Fruit fly (Drosophila melanogaster) whole organism, embryonic: ENCODE results near the gene Idua.
A peak's percentile ranks its signal among the peaks of the same experiment; 100 is the strongest.

Source experiments
- ATbp ChIP-seq: fragments of 200-800 bp; sonication (Bioruptor generic); optimal IDR thresholded peaks from 2 replicates; lab custom pipeline; 2017; ENCODE audit warnings: missing biosample characterization, mild to moderate bottlenecking, missing genetic modification characterization, missing genetic modification reagents
- B-H1 ChIP-seq: fragments of 200-800 bp; sonication (Bioruptor generic); IDR thresholded peaks from 3 replicates; pipeline ENCODE4 v1.3.6; 2022; ENCODE audit warnings: missing biosample characterization, missing genetic modification characterization
- Bgb ChIP-seq: fragments of 200-800 bp; sonication (Bioruptor generic); IDR thresholded peaks from 2 replicates; pipeline ENCODE4 v1.3.6; 2022; ENCODE audit warnings: missing biosample characterization, missing genetic modification characterization; ENCODE audit not compliant: partially characterized antibody
- CG10267 ChIP-seq: fragments of 200-800 bp; sonication (Bioruptor generic); optimal IDR thresholded peaks from 2 replicates; lab custom pipeline; 2018; ENCODE audit warnings: missing biosample characterization, mild to moderate bottlenecking, missing genetic modification characterization, moderate library complexity
- CG10321 ChIP-seq: fragments of 200-800 bp; sonication (Bioruptor generic); IDR thresholded peaks from 2 replicates; pipeline ENCODE4 v1.3.6; 2022; ENCODE audit warnings: missing biosample characterization, missing genetic modification characterization
- CG10654 ChIP-seq: fragments of 200-800 bp; sonication (Bioruptor generic); optimal IDR thresholded peaks from 2 replicates; lab custom pipeline; 2016; ENCODE audit warnings: missing biosample characterization, missing genetic modification characterization
- CG10959 ChIP-seq: fragments of 200-800 bp; sonication (Bioruptor generic); IDR thresholded peaks from 2 replicates; pipeline ENCODE4 v1.3.6; 2022; ENCODE audit warnings: missing biosample characterization, missing genetic modification characterization
- CG11696 ChIP-seq: fragments of 200-800 bp; sonication (Bioruptor generic); IDR thresholded peaks from 2 replicates; pipeline ENCODE4 v1.3.6; 2022; ENCODE audit warnings: missing biosample characterization, missing genetic modification characterization
- CG12219 ChIP-seq: fragments of 200-800 bp; sonication (Bioruptor generic); optimal IDR thresholded peaks from 3 replicates; lab custom pipeline; 2018; ENCODE audit warnings: missing biosample characterization, mild to moderate bottlenecking, missing genetic modification characterization
- CG12769 ChIP-seq: fragments of 200-800 bp; sonication (Bioruptor generic); optimal IDR thresholded peaks from 2 replicates; lab custom pipeline; 2019; ENCODE audit warnings: missing biosample characterization, mild to moderate bottlenecking, missing genetic modification characterization, moderate library complexity
- CG13123 ChIP-seq: fragments of 200-800 bp; sonication (Bioruptor generic); optimal IDR thresholded peaks from 2 replicates; lab custom pipeline; 2016; ENCODE audit warnings: missing biosample characterization, missing genetic modification characterization
- CG15696 ChIP-seq: fragments of 200-800 bp; sonication (Bioruptor generic); optimal IDR thresholded peaks from 2 replicates; lab custom pipeline; 2019; ENCODE audit warnings: missing biosample characterization, mild to moderate bottlenecking, missing genetic modification characterization, moderate library complexity
- CG16815 ChIP-seq: fragments of 200-800 bp; sonication (Bioruptor generic); optimal IDR thresholded peaks from 3 replicates; lab custom pipeline; 2017; ENCODE audit warnings: missing biosample characterization, mild to moderate bottlenecking, missing genetic modification characterization
- CG16863 ChIP-seq: fragments of 200-800 bp; sonication (Bioruptor generic); optimal IDR thresholded peaks from 3 replicates; lab custom pipeline; 2016; ENCODE audit warnings: missing biosample characterization, missing genetic modification characterization
- CG17568 ChIP-seq: fragments of 200-800 bp; sonication (Bioruptor generic); optimal IDR thresholded peaks from 2 replicates; lab custom pipeline; 2018; ENCODE audit warnings: missing biosample characterization, mild to moderate bottlenecking, missing genetic modification characterization, moderate library complexity
- CG30020 ChIP-seq: fragments of 200-800 bp; optimal IDR thresholded peaks from 2 replicates; lab custom pipeline; 2019; ENCODE audit warnings: missing biosample characterization, mild to moderate bottlenecking, missing genetic modification characterization, moderate library complexity
- CG30431 ChIP-seq: fragments of 200-800 bp; sonication (Bioruptor generic); optimal IDR thresholded peaks from 2 replicates; lab custom pipeline; 2017; ENCODE audit warnings: missing biosample characterization, missing genetic modification characterization
- CG6765 ChIP-seq: fragments of 200-800 bp; sonication (Bioruptor generic); optimal IDR thresholded peaks from 3 replicates; lab custom pipeline; 2017; ENCODE audit warnings: missing biosample characterization, mild to moderate bottlenecking, missing genetic modification characterization
- CG6791 ChIP-seq: fragments of 200-800 bp; sonication (Bioruptor generic); IDR thresholded peaks from 3 replicates; pipeline ENCODE4 v1.3.6; 2022; ENCODE audit warnings: missing biosample characterization, missing genetic modification characterization; ENCODE audit not compliant: partially characterized antibody
- CG7357 ChIP-seq: fragments of 200-800 bp; sonication (Bioruptor generic); IDR thresholded peaks from 3 replicates; pipeline ENCODE4 v1.3.6; 2022; ENCODE audit warnings: missing biosample characterization, missing genetic modification characterization
- CG8765 ChIP-seq: fragments of 200-800 bp; sonication (Bioruptor generic); IDR thresholded peaks from 2 replicates; pipeline ENCODE4 v1.3.6; 2022; ENCODE audit warnings: missing biosample characterization, missing genetic modification characterization
- CG9437 ChIP-seq: fragments of 200-800 bp; sonication (Bioruptor generic); optimal IDR thresholded peaks from 2 replicates; lab custom pipeline; 2018; ENCODE audit warnings: missing biosample characterization, mild to moderate bottlenecking, missing genetic modification characterization
- CHES-1-like ChIP-seq: fragments of 200-800 bp; sonication (Bioruptor generic); optimal IDR thresholded peaks from 2 replicates; lab custom pipeline; 2016; ENCODE audit warnings: missing biosample characterization, missing genetic modification characterization
- HHEX ChIP-seq: fragments of 200-800 bp; sonication (Bioruptor generic); optimal IDR thresholded peaks from 3 replicates; lab custom pipeline; 2017; ENCODE audit warnings: missing biosample characterization, mild to moderate bottlenecking, missing genetic modification characterization, missing genetic modification reagents
- Hmr ChIP-seq: fragments of 200-800 bp; sonication (Bioruptor generic); optimal IDR thresholded peaks from 3 replicates; lab custom pipeline; 2017; ENCODE audit warnings: mild to moderate bottlenecking, missing biosample characterization, missing genetic modification reagents, missing genetic modification characterization
- Mad ChIP-seq: fragments of 200-800 bp; sonication (Bioruptor generic); optimal IDR thresholded peaks from 2 replicates; lab custom pipeline; 2016; ENCODE audit warnings: missing biosample characterization, missing genetic modification characterization
- Max ChIP-seq: fragments of 200-800 bp; sonication (Bioruptor generic); optimal IDR thresholded peaks from 2 replicates; lab custom pipeline; 2016; ENCODE audit warnings: missing biosample characterization, mild to moderate bottlenecking, missing genetic modification characterization
- NC2α ChIP-seq: fragments of 200-800 bp; sonication (Bioruptor generic); optimal IDR thresholded peaks from 2 replicates; lab custom pipeline; 2016; ENCODE audit warnings: missing biosample characterization, missing genetic modification characterization
- Optix ChIP-seq: fragments of 200-800 bp; sonication (Bioruptor generic); IDR thresholded peaks from 3 replicates; pipeline ENCODE4 v1.3.6; 2022; ENCODE audit warnings: missing biosample characterization, missing genetic modification characterization
- Spps ChIP-seq: fragments of 200-800 bp; sonication (Bioruptor generic); optimal IDR thresholded peaks from 2 replicates; lab custom pipeline; 2018; ENCODE audit warnings: missing biosample characterization, mild to moderate bottlenecking, missing genetic modification characterization
- Trl ChIP-seq, 3 experiments: fragments of >200 bp in 2 of 3; fragments of 200-800 bp in 1 of 3; sonication (Bioruptor generic) in 1 of 3; optimal IDR thresholded peaks; 2 replicates in 1 of 3; 3 replicates in 2 of 3; lab custom pipeline; 2016 to 2017; ENCODE audit warnings: missing biosample characterization in 1 of 3, missing genetic modification characterization in 1 of 3
- abd-A ChIP-seq: fragments of 200-800 bp; sonication (Bioruptor generic); optimal IDR thresholded peaks from 3 replicates; lab custom pipeline; 2019; ENCODE audit warnings: missing biosample characterization, mild to moderate bottlenecking, missing genetic modification characterization, moderate library complexity
- ac ChIP-seq: fragments of 200-800 bp; sonication (Bioruptor generic); optimal IDR thresholded peaks from 3 replicates; lab custom pipeline; 2017; ENCODE audit warnings: missing biosample characterization, mild to moderate bottlenecking, missing genetic modification characterization
- ap ChIP-seq: fragments of 200-800 bp; sonication (Bioruptor generic); IDR thresholded peaks from 2 replicates; pipeline ENCODE4 v1.3.6; 2022; ENCODE audit warnings: missing biosample characterization, missing genetic modification characterization
- az2 ChIP-seq: fragments of 200-800 bp; sonication (Bioruptor generic); optimal IDR thresholded peaks from 3 replicates; lab custom pipeline; 2016; ENCODE audit warnings: missing biosample characterization, missing genetic modification characterization
- bbx ChIP-seq: fragments of 200-800 bp; sonication (Bioruptor generic); IDR thresholded peaks from 2 replicates; pipeline ENCODE4 v1.3.6; 2022; ENCODE audit warnings: missing biosample characterization, missing genetic modification characterization; ENCODE audit not compliant: partially characterized antibody
- ci ChIP-seq: fragments of 200-800 bp; sonication (Bioruptor generic); IDR thresholded peaks from 3 replicates; pipeline ENCODE4 v1.3.6; 2022; ENCODE audit warnings: missing biosample characterization, missing genetic modification characterization
- disco-r ChIP-seq: fragments of 200-800 bp; sonication (Bioruptor generic); optimal IDR thresholded peaks from 2 replicates; lab custom pipeline; 2016; ENCODE audit warnings: missing biosample characterization, missing genetic modification characterization
- dm ChIP-seq: fragments of 200-800 bp; sonication (Bioruptor generic); optimal IDR thresholded peaks from 3 replicates; lab custom pipeline; 2016; ENCODE audit warnings: missing biosample characterization, missing genetic modification characterization
- gfzf ChIP-seq: fragments of 200-800 bp; sonication (Bioruptor generic); optimal IDR thresholded peaks from 2 replicates; lab custom pipeline; 2016; ENCODE audit warnings: missing biosample characterization, mild to moderate bottlenecking, missing genetic modification characterization, moderate library complexity
- nerfin-1 ChIP-seq: fragments of 200-800 bp; sonication (Bioruptor generic); optimal IDR thresholded peaks from 3 replicates; lab custom pipeline; 2019; ENCODE audit warnings: missing biosample characterization, mild to moderate bottlenecking, missing genetic modification characterization, moderate library complexity
- pan ChIP-seq, 4 experiments: fragments of >200 bp in 3 of 4; fragments of 200-800 bp in 1 of 4; sonication (Bioruptor generic) in 1 of 4; optimal IDR thresholded peaks in 3 of 4; IDR thresholded peaks in 1 of 4; 2 replicates each; pipeline versions ENCODE4 v1.3.6 to Lab custom; 2017 to 2022; ENCODE audit warnings: missing biosample characterization in 2 of 4, missing genetic modification characterization in 2 of 4, mixed read lengths in 1 of 4
- peb ChIP-seq: fragments of 200-800 bp; sonication (Bioruptor generic); IDR thresholded peaks from 2 replicates; pipeline ENCODE4 v1.3.6; 2022; ENCODE audit warnings: missing biosample characterization, missing genetic modification characterization
- pita ChIP-seq: fragments of 200-800 bp; sonication (Bioruptor generic); optimal IDR thresholded peaks from 2 replicates; lab custom pipeline; 2017; ENCODE audit warnings: missing biosample characterization, mild to moderate bottlenecking, missing genetic modification characterization
- salm ChIP-seq: fragments of 200-800 bp; sonication (Bioruptor generic); optimal IDR thresholded peaks from 2 replicates; lab custom pipeline; 2018; ENCODE audit warnings: missing biosample characterization, mild to moderate bottlenecking, missing genetic modification characterization
- sc ChIP-seq, 3 experiments: fragments of >200 bp in 2 of 3; fragments of 200-800 bp in 1 of 3; sonication (Bioruptor generic) in 1 of 3; optimal IDR thresholded peaks; 2 replicates in 2 of 3; 3 replicates in 1 of 3; lab custom pipeline; 2017; ENCODE audit warnings: mild to moderate bottlenecking in 1 of 3, missing biosample characterization in 1 of 3, missing genetic modification characterization in 1 of 3, missing genetic modification reagents in 1 of 3
- sd ChIP-seq: fragments of 200-800 bp; sonication (Bioruptor generic); optimal IDR thresholded peaks from 3 replicates; lab custom pipeline; 2018; ENCODE audit warnings: missing biosample characterization, mild to moderate bottlenecking, missing genetic modification characterization, moderate library complexity
- trem ChIP-seq: fragments of 200-800 bp; optimal IDR thresholded peaks from 3 replicates; lab custom pipeline; 2019; ENCODE audit warnings: missing biosample characterization, mild to moderate bottlenecking, missing genetic modification characterization, moderate library complexity
- unpg ChIP-seq: fragments of 200-800 bp; sonication (Bioruptor generic); optimal IDR thresholded peaks from 3 replicates; lab custom pipeline; 2018; ENCODE audit warnings: missing biosample characterization, mild to moderate bottlenecking, missing genetic modification characterization, moderate library complexity

Gene Idua

DNA sequence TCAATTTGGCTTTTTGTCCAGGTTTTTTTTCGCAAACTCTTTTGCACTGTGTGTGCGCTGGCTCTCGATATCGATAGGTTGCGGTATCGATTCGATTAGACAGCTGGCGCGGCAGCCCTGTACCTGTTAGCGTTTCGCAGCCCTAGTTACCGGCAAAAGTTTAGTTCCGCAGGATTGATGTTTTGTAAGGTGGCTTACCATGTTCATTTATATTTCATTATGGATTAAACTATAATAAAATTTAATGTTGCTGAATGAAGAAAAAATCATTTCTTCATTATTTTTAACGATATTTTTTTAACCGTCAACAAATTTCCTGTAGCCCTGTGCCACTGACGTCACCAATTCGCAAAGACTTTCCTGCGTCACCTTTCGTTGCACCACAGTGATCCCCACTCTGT lies 6.3 kb downstream of the Idua start, which contains the start of gene Reps (continued):
- TF ChIP-seq unpg (GFP tag; lab: Kevin White, UChicago): peak; percentile 99
- TF ChIP-seq NC2α (GFP tag; lab: Kevin White, UChicago): peak; percentile 95
- peak; percentile 97 for TF ChIP-seq CG16863 (GFP tag; lab: Kevin White, UChicago)
- peak; percentile 99 for TF ChIP-seq CG30431
- TF ChIP-seq CG13123: peak; percentile 97
- peak; percentile 90 for TF ChIP-seq CG30020 (tag; lab: Kevin White, UChicago)
- TF ChIP-seq abd-A (tag; lab: Kevin White, UChicago): no peak
- TF ChIP-seq CG9437: peak; percentile 92
- TF ChIP-seq Spps (tag; lab: Kevin White, UChicago): peak; percentile 98
- TF ChIP-seq Bgb (GFP tag; lab: Robert Waterston, UW): peak; percentile 56
- peak; percentile 97 for TF ChIP-seq CG17568 (GFP tag; lab: Kevin White, UChicago)
- TF ChIP-seq Mad (GFP tag; lab: Kevin White, UChicago): peak; percentile 98
- TF ChIP-seq CG7357: peak; percentile 96
- TF ChIP-seq ac: peak; percentile 94
- TF ChIP-seq CG16815: peak; percentile 99
- peak; percentile 96 for TF ChIP-seq ATbp (GFP tag; lab: Kevin White, UChicago)
- TF ChIP-seq trem (tag; lab: Kevin White, UChicago): peak; percentile 97
- peak; percentile 99 for TF ChIP-seq CG12769
- no peak for TF ChIP-seq pita
- peak; percentile 99 for TF ChIP-seq B-H1
- peak; percentile 96 for TF ChIP-seq CG10267
- peak; percentile 93 for TF ChIP-seq salm (tag; lab: Kevin White, UChicago)
- TF ChIP-seq CG15696: peak; percentile 99
- peak; percentile 97 for TF ChIP-seq nerfin-1 (tag; lab: Kevin White, UChicago)
- TF ChIP-seq Optix (GFP tag; lab: Robert Waterston, UW): peak; percentile 99
- TF ChIP-seq CHES-1-like (GFP tag; lab: Kevin White, UChicago): peak; percentile 96
- no peak for TF ChIP-seq sc (optimal IDR thresholded peaks at IDR 0.05; lab: Kevin White, UChicago)
- peak; percentile 99 for TF ChIP-seq sc (GFP tag; optimal IDR thresholded peaks at IDR 0.05; lab: Kevin White, UChicago)
- TF ChIP-seq CG10321: peak; percentile 83
- peak; percentile 99 for TF ChIP-seq CG10654 (GFP tag; lab: Kevin White, UChicago)
- peak; percentile 94 for TF ChIP-seq CG11696 (GFP tag; lab: Robert Waterston, UW)
- TF ChIP-seq gfzf (GFP tag; lab: Kevin White, UChicago): peak; percentile 38
- TF ChIP-seq Hmr (GFP tag; lab: Kevin White, UChicago): peak; percentile 98
- TF ChIP-seq bbx: peak; percentile 63
- TF ChIP-seq ap (GFP tag; lab: Robert Waterston, UW): peak; percentile 99
- peak; percentile 98 for TF ChIP-seq peb (GFP tag; lab: Robert Waterston, UW)
- peak; percentile 79 for TF ChIP-seq CG6791 (GFP tag; lab: Robert Waterston, UW)
- peak; percentile 98 for TF ChIP-seq HHEX (GFP tag; lab: Kevin White, UChicago)
- no peak for TF ChIP-seq sd
- peak; percentile 96 for TF ChIP-seq CG6765 (GFP tag; lab: Kevin White, UChicago)
- peak; percentile 95 for TF ChIP-seq dm (GFP tag; lab: Kevin White, UChicago)
- TF ChIP-seq disco-r (GFP tag; lab: Kevin White, UChicago): peak; percentile 92
- peak; percentile 99 for TF ChIP-seq CG8765 (GFP tag; lab: Robert Waterston, UW)
- peak; percentile 99 for TF ChIP-seq az2 (GFP tag; lab: Kevin White, UChicago)
- peak; percentile 99 for TF ChIP-seq CG10959
- peak; percentile 96 for TF ChIP-seq CG12219
- peak; percentile 99 for TF ChIP-seq Max
- no peak for TF ChIP-seq pan (optimal IDR thresholded peaks at IDR 0.05; lab: Kevin White, UChicago)
- TF ChIP-seq pan (GFP tag; optimal IDR thresholded peaks at IDR 0.05 in 1 of 2, IDR thresholded peaks at IDR 0.05 in 1 of 2): peak in 1 of 2 experiments; percentile 99
- TF ChIP-seq ci (GFP tag; lab: Robert Waterston, UW): peak; percentile 99
- TF ChIP-seq Trl (optimal IDR thresholded peaks at IDR 0.05; lab: Kevin White, UChicago): no peak
- TF ChIP-seq Trl (GFP tag; optimal IDR thresholded peaks at IDR 0.05; lab: Kevin White, UChicago): peak; percentile 97
